Fruit fly (Drosophila melanogaster): ENCODE measurements around the gene Srx.

Srx gene

DNA sequence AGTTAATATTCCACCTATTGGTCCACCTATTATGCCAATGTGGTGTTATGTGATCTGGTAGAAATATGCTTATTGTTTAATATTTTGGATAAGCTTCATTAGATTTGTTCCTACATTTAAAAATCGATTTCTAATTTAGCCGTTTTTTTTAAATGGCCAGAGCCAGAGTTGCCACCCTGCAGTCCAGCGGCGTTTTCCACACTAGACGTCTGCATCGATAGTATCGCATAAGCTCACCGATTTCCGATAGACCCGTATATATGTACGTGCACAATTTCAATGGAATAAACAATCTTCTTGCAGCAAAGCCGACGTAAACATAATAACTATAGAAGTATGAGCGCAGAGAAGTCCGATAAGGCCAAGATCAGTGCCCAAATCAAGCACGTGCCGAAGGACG is 14.9 kb upstream of the Srx start, which contains the start of gene Taf9 (continued):
- TF ChIP-seq CG16813 (GFP tag; IDR thresholded peaks at IDR 0.05; ENCODE audit: partially characterized antibody), result peak; percentile 89
- TF ChIP-seq crp (GFP tag; optimal IDR thresholded peaks at IDR 0.05), result peak in 1 of 2 experiments; percentile 26
- no peak for TF ChIP-seq CG15269 (tag; optimal IDR thresholded peaks at IDR 0.05)
- TF ChIP-seq Med (GFP tag), result peak; percentile 83
- peak; percentile 93 for TF ChIP-seq onecut (GFP tag; IDR thresholded peaks at IDR 0.05)
- TF ChIP-seq CG9876 (GFP tag; optimal IDR thresholded peaks at IDR 0.05), result no peak
- peak; percentile 81 for TF ChIP-seq pzg (GFP tag; optimal IDR thresholded peaks at IDR 0.05)
- no peak for TF ChIP-seq gcm2 (GFP tag; optimal IDR thresholded peaks at IDR 0.05)
- peak; percentile 91 for TF ChIP-seq bbx (GFP tag; IDR thresholded peaks at IDR 0.05; ENCODE audit: partially characterized antibody)
- TF ChIP-seq Hey (tag; optimal IDR thresholded peaks at IDR 0.05), result no peak
- peak; percentile 76 for TF ChIP-seq CG2129 (GFP tag; IDR thresholded peaks at IDR 0.05; ENCODE audit: partially characterized antibody)
- TF ChIP-seq corto (GFP tag; optimal IDR thresholded peaks at IDR 0.05), result no peak
- TF ChIP-seq Stat92E (GFP tag; optimal IDR thresholded peaks at IDR 0.05), result peak in 1 of 3 experiments; percentile 0
- TF ChIP-seq gsb (GFP tag; IDR thresholded peaks at IDR 0.05), result no peak
- TF ChIP-seq MESR4 (GFP tag; optimal IDR thresholded peaks at IDR 0.05), result peak; percentile 43
- peak; percentile 92 for TF ChIP-seq amos (GFP tag; IDR thresholded peaks at IDR 0.05; ENCODE audit: partially characterized antibody)
- peak; percentile 89 for TF ChIP-seq unc-4 (GFP tag; IDR thresholded peaks at IDR 0.05; ENCODE audit: partially characterized antibody)
- TF ChIP-seq tin (GFP tag; optimal IDR thresholded peaks at IDR 0.05), result no peak
- TF ChIP-seq HLH4C (GFP tag; IDR thresholded peaks at IDR 0.05; ENCODE audit: partially characterized antibody), result peak; percentile 85
- TF ChIP-seq CG3163 (GFP tag; optimal IDR thresholded peaks at IDR 0.05), result no peak
- TF ChIP-seq MBD-R2 (GFP tag; IDR thresholded peaks at IDR 0.05), result peak; percentile 82
- no peak for TF ChIP-seq Drgx (GFP tag; IDR thresholded peaks at IDR 0.05)
- TF ChIP-seq row (GFP tag; IDR thresholded peaks at IDR 0.05), result peak; percentile 28; the same call in 1 of the 3 replicates
- peak; percentile 29 for TF ChIP-seq CG14710 (tag; optimal IDR thresholded peaks at IDR 0.05)
- TF ChIP-seq sima (GFP tag; optimal IDR thresholded peaks at IDR 0.05), result no peak
- peak; percentile 15 for TF ChIP-seq CG13624 (GFP tag; optimal IDR thresholded peaks at IDR 0.05)
- TF ChIP-seq CG8388 (GFP tag; optimal IDR thresholded peaks at IDR 0.05), result no peak
- TF ChIP-seq Ets97D (GFP tag; optimal IDR thresholded peaks at IDR 0.05), result peak; percentile 78
- TF ChIP-seq ato (GFP tag; IDR thresholded peaks at IDR 0.05; ENCODE audit: partially characterized antibody), result peak; percentile 61; the same call in 1 of the 2 replicates
- peak; percentile 82 for TF ChIP-seq vnd (GFP tag; IDR thresholded peaks at IDR 0.05; ENCODE audit: partially characterized antibody)
- TF ChIP-seq wdn (GFP tag; IDR thresholded peaks at IDR 0.05), result no peak
- no peak for TF ChIP-seq CG33557 (GFP tag; optimal IDR thresholded peaks at IDR 0.05)
- TF ChIP-seq hb (GFP tag; IDR thresholded peaks at IDR 0.05; ENCODE audit: partially characterized antibody), result peak; percentile 83
- peak; percentile 84 for TF ChIP-seq nerfin-2 (GFP tag; IDR thresholded peaks at IDR 0.05; ENCODE audit: partially characterized antibody)
- TF ChIP-seq CG15514 (GFP tag; optimal IDR thresholded peaks at IDR 0.05), result peak; percentile 31
- peak; percentile 59 for TF ChIP-seq CG15601 (tag; optimal IDR thresholded peaks at IDR 0.05)
- no peak for TF ChIP-seq CG7928 (GFP tag; optimal IDR thresholded peaks at IDR 0.05)
- peak; percentile 47 for TF ChIP-seq nmo (GFP tag; optimal IDR thresholded peaks at IDR 0.05)
- TF ChIP-seq her (GFP tag; optimal IDR thresholded peaks at IDR 0.05), result no peak
- TF ChIP-seq ems (GFP tag; optimal IDR thresholded peaks at IDR 0.05), result no peak
- TF ChIP-seq CG13287 (GFP tag; IDR thresholded peaks at IDR 0.05; ENCODE audit: partially characterized antibody), result peak; percentile 95
- no peak for TF ChIP-seq Meics (GFP tag; optimal IDR thresholded peaks at IDR 0.05)
- TF ChIP-seq phol (tag; optimal IDR thresholded peaks at IDR 0.05), result peak; percentile 71
- TF ChIP-seq C15 (GFP tag; IDR thresholded peaks at IDR 0.05), result no peak
- peak; percentile 12 for TF ChIP-seq CG2120 (GFP tag; optimal IDR thresholded peaks at IDR 0.05)
- TF ChIP-seq mld (GFP tag; IDR thresholded peaks at IDR 0.05; ENCODE audit: partially characterized antibody), result peak; percentile 60; the same call in 2 of the 3 replicates
- TF ChIP-seq YL-1 (GFP tag; optimal IDR thresholded peaks at IDR 0.05), result peak; percentile 4
- no peak for TF ChIP-seq gt (GFP tag; IDR thresholded peaks at IDR 0.05)
- TF ChIP-seq gce (GFP tag; IDR thresholded peaks at IDR 0.05), result no peak
